Fruit fly (Drosophila melanogaster) whole organism, embryonic: Measurements from ENCODE around the gene gish.
A peak's percentile ranks its signal among the peaks of the same experiment; 100 is the strongest.

ENCODE experiments used
- Abd-B ChIP-seq: fragments of 200-800 bp; sonication (Bioruptor generic); optimal IDR thresholded peaks from 2 replicates; lab custom pipeline; 2018; ENCODE audit warnings: missing biosample characterization, mild to moderate bottlenecking, missing genetic modification characterization, moderate library complexity
- Atf3 ChIP-seq: fragments of 200-800 bp; sonication (Bioruptor generic); optimal IDR thresholded peaks from 3 replicates; lab custom pipeline; 2016; ENCODE audit warnings: missing biosample characterization, missing genetic modification characterization
- Awh ChIP-seq: fragments of 200-800 bp; sonication (Bioruptor generic); IDR thresholded peaks from 2 replicates; pipeline ENCODE4, ENCODE4 v1.3.6; 2022; ENCODE audit warnings: missing biosample characterization, missing genetic modification characterization
- Blimp-1 ChIP-seq: fragments of 200-800 bp; sonication (Bioruptor generic); optimal IDR thresholded peaks from 3 replicates; lab custom pipeline; 2018; ENCODE audit warnings: missing biosample characterization, missing genetic modification characterization, mild to moderate bottlenecking, moderate library complexity, missing genetic modification reagents
- CG10209 ChIP-seq: fragments of 200-800 bp; sonication (Bioruptor generic); optimal IDR thresholded peaks from 3 replicates; lab custom pipeline; 2017; ENCODE audit warnings: missing biosample characterization, mild to moderate bottlenecking, missing genetic modification characterization, missing genetic modification reagents
- CG11695 ChIP-seq: fragments of 200-800 bp; sonication (Bioruptor generic); IDR thresholded peaks from 3 replicates; pipeline ENCODE4 v1.3.6; 2022; ENCODE audit warnings: missing biosample characterization, missing genetic modification characterization
- CG14710 ChIP-seq: fragments of 200-800 bp; sonication (Bioruptor generic); optimal IDR thresholded peaks from 3 replicates; lab custom pipeline; 2019; ENCODE audit warnings: missing biosample characterization, mild to moderate bottlenecking, missing genetic modification characterization, moderate library complexity
- CG16815 ChIP-seq: fragments of 200-800 bp; sonication (Bioruptor generic); optimal IDR thresholded peaks from 3 replicates; lab custom pipeline; 2017; ENCODE audit warnings: missing biosample characterization, mild to moderate bottlenecking, missing genetic modification characterization
- CG17912 ChIP-seq: fragments of 200-800 bp; sonication (Bioruptor generic); optimal IDR thresholded peaks from 2 replicates; lab custom pipeline; 2018; ENCODE audit warnings: missing biosample characterization, mild to moderate bottlenecking, missing genetic modification characterization
- CG2129 ChIP-seq: fragments of 200-800 bp; sonication (Bioruptor generic); IDR thresholded peaks from 2 replicates; pipeline ENCODE4 v1.3.6; 2022; ENCODE audit warnings: missing biosample characterization, missing genetic modification characterization; ENCODE audit not compliant: partially characterized antibody
- CG31441 ChIP-seq: fragments of 200-800 bp; sonication (Bioruptor generic); IDR thresholded peaks from 2 replicates; pipeline ENCODE4 v1.3.6; 2022; ENCODE audit warnings: missing biosample characterization, missing genetic modification characterization
- CG34422 ChIP-seq: fragments of 200-800 bp; sonication (Bioruptor generic); IDR thresholded peaks from 3 replicates; pipeline ENCODE4 v1.3.6; 2022; ENCODE audit warnings: missing biosample characterization, missing genetic modification characterization
- CG3847 ChIP-seq: fragments of 200-800 bp; sonication (Bioruptor generic); IDR thresholded peaks from 2 replicates; pipeline ENCODE4 v1.3.6; 2022; ENCODE audit warnings: missing biosample characterization, missing genetic modification characterization
- CG43689 ChIP-seq: fragments of 200-800 bp; sonication (Bioruptor generic); IDR thresholded peaks from 2 replicates; pipeline ENCODE4 v1.3.6; 2022; ENCODE audit warnings: missing biosample characterization, missing genetic modification characterization
- CG4424 ChIP-seq: fragments of 200-800 bp; sonication (Bioruptor generic); optimal IDR thresholded peaks from 3 replicates; lab custom pipeline; 2016; ENCODE audit warnings: missing biosample characterization, missing genetic modification characterization
- CG5180 ChIP-seq: fragments of 200-800 bp; sonication (Bioruptor generic); optimal IDR thresholded peaks from 3 replicates; lab custom pipeline; 2017; ENCODE audit warnings: missing biosample characterization, missing genetic modification characterization, mild to moderate bottlenecking, moderate library complexity, missing genetic modification reagents
- CG8765 ChIP-seq: fragments of 200-800 bp; sonication (Bioruptor generic); IDR thresholded peaks from 2 replicates; pipeline ENCODE4 v1.3.6; 2022; ENCODE audit warnings: missing biosample characterization, missing genetic modification characterization
- CHES-1-like ChIP-seq: fragments of 200-800 bp; sonication (Bioruptor generic); optimal IDR thresholded peaks from 2 replicates; lab custom pipeline; 2016; ENCODE audit warnings: missing biosample characterization, missing genetic modification characterization
- Dbx ChIP-seq: fragments of 200-800 bp; sonication (Bioruptor generic); IDR thresholded peaks from 3 replicates; pipeline ENCODE4 v1.3.6; 2022; ENCODE audit warnings: missing biosample characterization, missing genetic modification characterization
- E2f1 ChIP-seq: fragments of 200-800 bp; sonication (Bioruptor generic); IDR thresholded peaks from 2 replicates; pipeline ENCODE4 v1.3.6; 2022; ENCODE audit warnings: missing biosample characterization, missing genetic modification characterization
- Fer1 ChIP-seq: fragments of 200-800 bp; sonication (Bioruptor generic); optimal IDR thresholded peaks from 2 replicates; lab custom pipeline; 2017; ENCODE audit warnings: missing biosample characterization, mild to moderate bottlenecking, missing genetic modification characterization
- HLH3B ChIP-seq: fragments of 200-800 bp; sonication (Bioruptor generic); IDR thresholded peaks from 2 replicates; pipeline ENCODE4 v1.3.6; 2022; ENCODE audit warnings: missing biosample characterization, missing genetic modification characterization
- Med ChIP-seq: fragments of 200-800 bp; sonication (Bioruptor generic); peaks from one replicate; lab custom pipeline; 2016; ENCODE audit warnings: missing biosample characterization, missing genetic modification characterization, mild to moderate bottlenecking, inconsistent platforms, moderate library complexity
- Neu2 ChIP-seq: fragments of 200-800 bp; sonication (Bioruptor generic); optimal IDR thresholded peaks from 3 replicates; lab custom pipeline; 2016; ENCODE audit warnings: missing biosample characterization, missing genetic modification characterization, borderline replicate concordance
- Ptx1 ChIP-seq: fragments of 200-800 bp; sonication (Bioruptor generic); IDR thresholded peaks from 2 replicates; pipeline ENCODE4 v1.3.6; 2022; ENCODE audit warnings: missing biosample characterization, missing genetic modification characterization
- Side ChIP-seq: fragments of 200-800 bp; sonication (Bioruptor generic); optimal IDR thresholded peaks from 2 replicates; lab custom pipeline; 2016; ENCODE audit warnings: missing biosample characterization, missing genetic modification characterization
- TFAM ChIP-seq: fragments of 200-800 bp; sonication (Bioruptor generic); optimal IDR thresholded peaks from 2 replicates; lab custom pipeline; 2017; ENCODE audit warnings: missing biosample characterization, missing genetic modification characterization, inconsistent platforms
- bbx ChIP-seq: fragments of 200-800 bp; sonication (Bioruptor generic); IDR thresholded peaks from 2 replicates; pipeline ENCODE4 v1.3.6; 2022; ENCODE audit warnings: missing biosample characterization, missing genetic modification characterization; ENCODE audit not compliant: partially characterized antibody
- cg ChIP-seq: fragments of 200-800 bp; sonication (Bioruptor generic); optimal IDR thresholded peaks from 3 replicates; lab custom pipeline; 2019; ENCODE audit warnings: missing biosample characterization, mild to moderate bottlenecking, missing genetic modification characterization, moderate library complexity
- chinmo ChIP-seq: fragments of 200-800 bp; sonication (Bioruptor generic); IDR thresholded peaks from 4 replicates; pipeline ENCODE4 v1.3.6; 2022; ENCODE audit warnings: missing biosample characterization, missing genetic modification characterization; ENCODE audit not compliant: partially characterized antibody
- ci ChIP-seq: fragments of 200-800 bp; sonication (Bioruptor generic); IDR thresholded peaks from 3 replicates; pipeline ENCODE4 v1.3.6; 2022; ENCODE audit warnings: missing biosample characterization, missing genetic modification characterization
- crol ChIP-seq: fragments of 200-800 bp; sonication (Bioruptor generic); IDR thresholded peaks from 2 replicates; pipeline ENCODE4 v1.3.6; 2022; ENCODE audit warnings: missing biosample characterization, missing genetic modification characterization
- crp ChIP-seq, 2 experiments: fragments of 200-800 bp; sonication (Bioruptor generic); optimal IDR thresholded peaks; 2 replicates in 1 of 2; 3 replicates in 1 of 2; lab custom pipeline; 2017; ENCODE audit warnings: missing biosample characterization in 2 of 2, missing genetic modification characterization in 2 of 2, mild to moderate bottlenecking in 1 of 2, moderate library complexity in 1 of 2
- cwo ChIP-seq: fragments of 200-800 bp; sonication (Bioruptor generic); optimal IDR thresholded peaks from 3 replicates; lab custom pipeline; 2017; ENCODE audit warnings: missing biosample characterization, missing genetic modification characterization, mild to moderate bottlenecking, moderate library complexity, missing genetic modification reagents
- dmrt11E ChIP-seq: fragments of 200-800 bp; sonication (Bioruptor generic); optimal IDR thresholded peaks from 3 replicates; lab custom pipeline; 2018; ENCODE audit warnings: missing biosample characterization, mild to moderate bottlenecking, missing genetic modification characterization, moderate library complexity
- eve ChIP-seq, 2 experiments: fragments of >200 bp; optimal IDR thresholded peaks; 2 replicates each; lab custom pipeline; 2017; ENCODE audit warnings: missing biosample characterization in 2 of 2, missing genetic modification characterization in 2 of 2
- fd64A ChIP-seq: fragments of 200-800 bp; sonication (Bioruptor generic); optimal IDR thresholded peaks from 3 replicates; lab custom pipeline; 2018; ENCODE audit warnings: missing biosample characterization, mild to moderate bottlenecking, missing genetic modification characterization
- gem ChIP-seq: fragments of 200-800 bp; sonication (Bioruptor generic); optimal IDR thresholded peaks from 2 replicates; lab custom pipeline; 2019; ENCODE audit warnings: missing biosample characterization, mild to moderate bottlenecking, missing genetic modification characterization, moderate library complexity
- gsb ChIP-seq: fragments of 200-800 bp; sonication (Bioruptor generic); IDR thresholded peaks from 2 replicates; pipeline ENCODE4 v1.3.6; 2022; ENCODE audit warnings: missing biosample characterization, missing genetic modification characterization
- hkb ChIP-seq, 2 experiments: fragments of 200-800 bp in 1 of 2; fragments of >200 bp in 1 of 2; sonication (Bioruptor generic) in 1 of 2; IDR thresholded peaks in 1 of 2; optimal IDR thresholded peaks in 1 of 2; 2 replicates each; pipeline versions ENCODE4 v1.3.6 to Lab custom; 2017 to 2022; ENCODE audit warnings: missing biosample characterization in 1 of 2, missing genetic modification characterization in 1 of 2
- nerfin-2 ChIP-seq: fragments of 200-800 bp; sonication (Bioruptor generic); IDR thresholded peaks from 2 replicates; pipeline ENCODE4 v1.3.6; 2022; ENCODE audit warnings: missing biosample characterization, missing genetic modification characterization; ENCODE audit not compliant: partially characterized antibody
- scrt ChIP-seq: fragments of 200-800 bp; sonication (Bioruptor generic); optimal IDR thresholded peaks from 2 replicates; lab custom pipeline; 2018; ENCODE audit warnings: missing biosample characterization, mild to moderate bottlenecking, missing genetic modification characterization, moderate library complexity
- slbo ChIP-seq: fragments of 200-800 bp; sonication (Bioruptor generic); IDR thresholded peaks from 2 replicates; pipeline ENCODE4 v1.3.6; 2022; ENCODE audit warnings: missing biosample characterization, missing genetic modification characterization
- sob ChIP-seq: fragments of 200-800 bp; sonication (Bioruptor generic); IDR thresholded peaks from 2 replicates; pipeline ENCODE4 v1.3.6; 2022; ENCODE audit warnings: missing biosample characterization, missing genetic modification characterization
- sug ChIP-seq: fragments of 200-800 bp; optimal IDR thresholded peaks from 2 replicates; lab custom pipeline; 2019; ENCODE audit warnings: missing biosample characterization, mild to moderate bottlenecking, missing genetic modification characterization, moderate library complexity
- tap ChIP-seq: fragments of 200-800 bp; optimal IDR thresholded peaks from 3 replicates; lab custom pipeline; 2019; ENCODE audit warnings: missing biosample characterization, mild to moderate bottlenecking, missing genetic modification characterization, moderate library complexity
- trh ChIP-seq: fragments of 200-800 bp; sonication (Bioruptor generic); optimal IDR thresholded peaks from 2 replicates; lab custom pipeline; 2016; ENCODE audit warnings: missing biosample characterization, missing genetic modification characterization

Gene gish

dm6 chr3R:16244241-16244977 lies 27.8 kb upstream of the gish start (continued):
- TF ChIP-seq CG5180 (GFP tag; lab: Kevin White, UChicago) = peak; percentile 28
- no peak for TF ChIP-seq Abd-B
- 0 out of 2 replicates have a peak, but pooled peaks have one; percentile 25 for TF ChIP-seq bbx (GFP tag; lab: Robert Waterston, UW)
- peak; percentile 97 for TF ChIP-seq crol (GFP tag; lab: Robert Waterston, UW)
- TF ChIP-seq hkb (optimal IDR thresholded peaks at IDR 0.05; lab: Kevin White, UChicago) = no peak
- TF ChIP-seq hkb (GFP tag; IDR thresholded peaks at IDR 0.05; lab: Robert Waterston, UW) = no peak
- no peak for TF ChIP-seq Neu2
- no peak for TF ChIP-seq CG16815
- TF ChIP-seq TFAM = no peak
- no peak for TF ChIP-seq CG4424 (GFP tag; lab: Kevin White, UChicago)
- no peak for TF ChIP-seq Fer1 (GFP tag; lab: Kevin White, UChicago)
- no peak for TF ChIP-seq nerfin-2
- no peak for TF ChIP-seq Atf3
- no peak for TF ChIP-seq fd64A
- peak; percentile 99 for TF ChIP-seq chinmo (GFP tag; lab: Robert Waterston, UW)
- TF ChIP-seq tap (tag; lab: Kevin White, UChicago) = no peak
- TF ChIP-seq Side (GFP tag; lab: Kevin White, UChicago) = no peak
- TF ChIP-seq CG34422 = peak; percentile 70; the same call in 1 of the 3 replicates
- no peak for TF ChIP-seq eve (GFP tag; optimal IDR thresholded peaks at IDR 0.05; lab: Kevin White, UChicago)
- peak; percentile 78 for TF ChIP-seq Med (GFP tag; lab: Kevin White, UChicago)
- TF ChIP-seq slbo (GFP tag; lab: Robert Waterston, UW) = no peak
- TF ChIP-seq CG8765 = no peak
- no peak for TF ChIP-seq crp (GFP tag; optimal IDR thresholded peaks at IDR 0.05; lab: Kevin White, UChicago)
- peak; percentile 51 for TF ChIP-seq Blimp-1 (GFP tag; lab: Kevin White, UChicago)
- no peak for TF ChIP-seq dmrt11E (tag; lab: Kevin White, UChicago)
- peak; percentile 14 for TF ChIP-seq cwo (GFP tag; lab: Kevin White, UChicago)
- no peak for TF ChIP-seq E2f1 (GFP tag; lab: Robert Waterston, UW)
- TF ChIP-seq sob = no peak
- TF ChIP-seq CG31441 (GFP tag; lab: Robert Waterston, UW) = peak; percentile 16; the same call in 1 of the 2 replicates
- TF ChIP-seq gem (tag; lab: Kevin White, UChicago) = peak; percentile 15
- peak; percentile 33 for TF ChIP-seq sug (tag; lab: Kevin White, UChicago)
- TF ChIP-seq CG17912 = no peak

- TF ChIP-seq CG11695 (GFP tag; lab: Robert Waterston, UW) (0 out of 3 replicates have a peak, but pooled peaks have one; percentile 32), CG10209 (GFP tag; lab: Kevin White, UChicago) (no peak), gsb (GFP tag; lab: Robert Waterston, UW) (no peak), ci (GFP tag; lab: Robert Waterston, UW) (peak; percentile 58; the same call in 1 of the 3 replicates), Ptx1 (GFP tag; lab: Robert Waterston, UW) (0 out of 2 replicates have a peak, but pooled peaks have one; percentile 8), CG2129 (GFP tag; lab: Robert Waterston, UW) (no peak), trh (GFP tag; lab: Kevin White, UChicago) (no peak), scrt (GFP tag; lab: Kevin White, UChicago) (no peak), HLH3B (GFP tag; lab: Robert Waterston, UW) (no peak), CG43689 (GFP tag; lab: Robert Waterston, UW) (no peak), CHES-1-like (GFP tag; lab: Kevin White, UChicago) (no peak), cg (GFP tag; lab: Kevin White, UChicago) (no peak), CG5180 (GFP tag; lab: Kevin White, UChicago) (no peak), Dbx (GFP tag; lab: Robert Waterston, UW) (0 out of 3 replicates have a peak, but pooled peaks have one; percentile 29), Awh (GFP tag; lab: Robert Waterston, UW) (0 out of 2 replicates have a peak, but pooled peaks have one; percentile 15), CG14710 (no peak), CG3847 (GFP tag; lab: Robert Waterston, UW) (0 out of 2 replicates have a peak, but pooled peaks have one; percentile 12)
Observed at dm6 chr3R:16245298-16246098, 26.8 kb upstream of the gish start.
